Worm (Caenorhabditis elegans): ENCODE results near the gene vps-29.

- TF ChIP-seq R02D3.7 (tag; optimal IDR thresholded peaks at IDR 0.05) (no peak), unc-39 (tag; optimal IDR thresholded peaks at IDR 0.05) (no peak), lin-39 (tag; optimal IDR thresholded peaks at IDR 0.05) (no peak), lin-13 (GFP tag; optimal IDR thresholded peaks at IDR 0.05) (no peak), fos-1 (tag; optimal IDR thresholded peaks at IDR 0.05) (no peak), zag-1 (tag; optimal IDR thresholded peaks at IDR 0.05) (no peak), snpc-4 (tag; optimal IDR thresholded peaks at IDR 0.05) (no peak), ztf-11 (tag; optimal IDR thresholded peaks at IDR 0.05) (no peak), lsy-2 (tag; optimal IDR thresholded peaks at IDR 0.05) (peak in 1 of 2 experiments; percentile 13), nhr-11 (tag; optimal IDR thresholded peaks at IDR 0.05) (no peak), mab-5 (tag; optimal IDR thresholded peaks at IDR 0.05) (no peak)
Measured at ce11 chrIII:10120076-10120831, 7.4 kb upstream of the vps-29 start, which contains the start of the genes gtf-2H3 and ham-3.

Measured in whole organism, L2 larva.